Worm (Caenorhabditis elegans) whole organism, L3 larva: ENCODE results near the gene mkk-4.

Experiments used
- ama-1 ChIP-seq: fragments of 150-350 bp; optimal IDR thresholded peaks from 2 replicates; lab custom pipeline; 2018
- ceh-82 ChIP-seq: fragments of 150-350 bp; optimal IDR thresholded peaks from 2 replicates; lab custom pipeline; 2014; ENCODE audit warnings: missing biosample characterization, missing genetic modification characterization
- elt-1 ChIP-seq: fragments of 150-350 bp; optimal IDR thresholded peaks from 2 replicates; lab custom pipeline; 2014; ENCODE audit warnings: missing biosample characterization, missing genetic modification characterization
- lin-15B ChIP-seq: fragments of 150-350 bp; optimal IDR thresholded peaks from 2 replicates; lab custom pipeline; 2014; ENCODE audit warnings: missing biosample characterization, missing genetic modification characterization
- nhr-23 ChIP-seq: fragments of 150-350 bp; optimal IDR thresholded peaks from 2 replicates; lab custom pipeline; 2014; ENCODE audit warnings: missing biosample characterization, missing genetic modification reagents, missing genetic modification characterization
- nhr-25 ChIP-seq: sonication (generic microtip); optimal IDR thresholded peaks from 2 replicates; lab custom pipeline; 2017; ENCODE audit warnings: missing biosample characterization, missing genetic modification characterization
- nhr-67 ChIP-seq: fragments of 150-350 bp; optimal IDR thresholded peaks from 2 replicates; lab custom pipeline; 2014; ENCODE audit warnings: missing biosample characterization, missing genetic modification characterization
- nhr-76 ChIP-seq: fragments of 150-350 bp; sonication (generic microtip); optimal IDR thresholded peaks from 5 replicates; lab custom pipeline; 2014; ENCODE audit warnings: missing biosample characterization, missing genetic modification characterization
- pha-4 ChIP-seq: fragments of 150-350 bp; optimal IDR thresholded peaks from 2 replicates; lab custom pipeline; 2014; ENCODE audit warnings: missing biosample characterization, missing genetic modification reagents, missing genetic modification characterization
- pqm-1 ChIP-seq: fragments of 150-350 bp; optimal IDR thresholded peaks from 2 replicates; lab custom pipeline; 2017; ENCODE audit warnings: missing biosample characterization, missing genetic modification characterization, inconsistent platforms
- unc-39 ChIP-seq: sonication (generic microtip); optimal IDR thresholded peaks from 4 replicates; lab custom pipeline; 2017; ENCODE audit warnings: missing biosample characterization, missing genetic modification characterization

- no peak for TF ChIP-seq ceh-82 (tag; lab: Kevin White, UChicago)
- peak; percentile 6 for TF ChIP-seq pqm-1 (tag; lab: Kevin White, UChicago)
- TF ChIP-seq nhr-25, result no peak
- no peak for TF ChIP-seq nhr-76 (tag; lab: Kevin White, UChicago)
- no peak for TF ChIP-seq lin-15B (tag; lab: Kevin White, UChicago)
- TF ChIP-seq pha-4, result peak; percentile 47
- TF ChIP-seq unc-39, result no peak
- TF ChIP-seq ama-1 (lab: Kevin White, UChicago), result no peak
- no peak for TF ChIP-seq nhr-23 (tag; lab: Kevin White, UChicago)
- peak; percentile 53 for TF ChIP-seq elt-1 (tag; lab: Kevin White, UChicago)
- TF ChIP-seq nhr-67 (tag; lab: Kevin White, UChicago), result no peak
These were observed 40.5 kb upstream of the mkk-4 start for ce11 chrX:9987166-9987565.
